Fruit fly (Drosophila melanogaster) whole organism, prepupa: ENCODE results near the gene Rbfox1.
A peak's percentile ranks its signal among the peaks of the same experiment; 100 is the strongest.

ENCODE experiments used
- Blimp-1 ChIP-seq: fragments of 200-800 bp; sonication (Bioruptor generic); optimal IDR thresholded peaks from 3 replicates; lab custom pipeline; 2017; ENCODE audit warnings: missing biosample characterization, missing genetic modification characterization, mild to moderate bottlenecking, moderate library complexity, missing genetic modification reagents
- CG11902 ChIP-seq: fragments of 200-800 bp; sonication (Bioruptor generic); optimal IDR thresholded peaks from 3 replicates; lab custom pipeline; 2016; ENCODE audit warnings: missing biosample characterization, missing genetic modification characterization
- CG15336 ChIP-seq: fragments of 200-800 bp; sonication (Bioruptor generic); IDR thresholded peaks from 2 replicates; pipeline ENCODE4 v1.3.6; 2022; ENCODE audit warnings: missing biosample characterization, missing genetic modification characterization
- CG1621 ChIP-seq: fragments of 200-800 bp; sonication (Bioruptor generic); optimal IDR thresholded peaks from 3 replicates; lab custom pipeline; 2018; ENCODE audit warnings: missing biosample characterization, mild to moderate bottlenecking, missing genetic modification characterization
- CG16779 ChIP-seq: fragments of 200-800 bp; sonication (Bioruptor generic); optimal IDR thresholded peaks from 3 replicates; lab custom pipeline; 2017; ENCODE audit warnings: missing biosample characterization, mild to moderate bottlenecking, missing genetic modification characterization
- CG31627 ChIP-seq: fragments of 200-800 bp; sonication (Bioruptor generic); optimal IDR thresholded peaks from 3 replicates; lab custom pipeline; 2016; ENCODE audit warnings: missing biosample characterization, missing genetic modification characterization
- CG32006 ChIP-seq: fragments of 200-800 bp; sonication (Bioruptor generic); optimal IDR thresholded peaks from 3 replicates; lab custom pipeline; 2017; ENCODE audit warnings: missing biosample characterization, mild to moderate bottlenecking, missing genetic modification characterization
- CG3919 ChIP-seq: fragments of 200-800 bp; sonication (Bioruptor generic); optimal IDR thresholded peaks from 3 replicates; lab custom pipeline; 2016; ENCODE audit warnings: missing biosample characterization, missing genetic modification characterization
- CG4318 ChIP-seq: fragments of 200-800 bp; sonication (Bioruptor generic); optimal IDR thresholded peaks from 3 replicates; lab custom pipeline; 2017; ENCODE audit warnings: missing biosample characterization, mild to moderate bottlenecking, missing genetic modification characterization
- CG6163 ChIP-seq: fragments of 200-800 bp; sonication (Bioruptor generic); IDR thresholded peaks from 3 replicates; pipeline ENCODE4 v1.3.6; 2022; ENCODE audit warnings: missing biosample characterization, missing genetic modification characterization
- CG6276 ChIP-seq: fragments of 200-800 bp; sonication (Bioruptor generic); optimal IDR thresholded peaks from 2 replicates; lab custom pipeline; 2017; ENCODE audit warnings: missing biosample characterization, mild to moderate bottlenecking, missing genetic modification characterization
- CG6808 ChIP-seq: fragments of 200-800 bp; sonication (Bioruptor generic); optimal IDR thresholded peaks from 3 replicates; lab custom pipeline; 2017; ENCODE audit warnings: missing biosample characterization, missing genetic modification characterization, mild to moderate bottlenecking, moderate library complexity, missing genetic modification reagents
- CG6854 ChIP-seq: fragments of 200-800 bp; sonication (Bioruptor generic); optimal IDR thresholded peaks from 2 replicates; lab custom pipeline; 2017; ENCODE audit warnings: missing biosample characterization, mild to moderate bottlenecking, missing genetic modification characterization
- CG8119 ChIP-seq: fragments of 200-800 bp; sonication (Bioruptor generic); IDR thresholded peaks from 3 replicates; pipeline ENCODE4 v1.3.6; 2022; ENCODE audit warnings: missing biosample characterization, missing genetic modification characterization
- CG8319 ChIP-seq: fragments of 200-800 bp; sonication (Bioruptor generic); optimal IDR thresholded peaks from 3 replicates; lab custom pipeline; 2016; ENCODE audit warnings: missing biosample characterization, missing genetic modification characterization
- CG9139 ChIP-seq: fragments of 200-800 bp; sonication (Bioruptor generic); optimal IDR thresholded peaks from 3 replicates; lab custom pipeline; 2017; ENCODE audit warnings: missing biosample characterization, mild to moderate bottlenecking, missing genetic modification characterization
- Eip78C ChIP-seq: fragments of 200-800 bp; sonication (Bioruptor generic); peaks from one replicate; lab custom pipeline; 2016; ENCODE audit warnings: missing biosample characterization, missing genetic modification characterization
- Eip93F ChIP-seq: fragments of 200-800 bp; sonication (Bioruptor generic); optimal IDR thresholded peaks from 2 replicates; lab custom pipeline; 2016; ENCODE audit warnings: missing biosample characterization, mild to moderate bottlenecking, missing genetic modification characterization
- Ets96B ChIP-seq: fragments of 200-800 bp; optimal IDR thresholded peaks from 2 replicates; lab custom pipeline; 2019; ENCODE audit warnings: missing biosample characterization, mild to moderate bottlenecking, missing genetic modification characterization, moderate library complexity
- Hr38 ChIP-seq: sonication (Bioruptor generic); optimal IDR thresholded peaks from 2 replicates; lab custom pipeline; 2016; ENCODE audit warnings: missing biosample characterization, missing genetic modification characterization
- Lpt ChIP-seq: fragments of 200-800 bp; sonication (Bioruptor generic); optimal IDR thresholded peaks from 3 replicates; lab custom pipeline; 2016; ENCODE audit warnings: missing biosample characterization, missing genetic modification characterization
- Met ChIP-seq: fragments of 200-800 bp; sonication (Bioruptor generic); optimal IDR thresholded peaks from 3 replicates; lab custom pipeline; 2016; ENCODE audit warnings: missing biosample characterization, missing genetic modification characterization
- Sox102F ChIP-seq: fragments of 200-800 bp; sonication (Bioruptor generic); optimal IDR thresholded peaks from 2 replicates; lab custom pipeline; 2016; ENCODE audit warnings: missing biosample characterization, mild to moderate bottlenecking, missing genetic modification characterization
- Sox14 ChIP-seq: fragments of 200-800 bp; sonication (Bioruptor generic); optimal IDR thresholded peaks from 3 replicates; lab custom pipeline; 2016; ENCODE audit warnings: missing biosample characterization, missing genetic modification characterization
- Sox15 ChIP-seq: fragments of 200-800 bp; sonication (Bioruptor generic); optimal IDR thresholded peaks from 3 replicates; lab custom pipeline; 2016; ENCODE audit warnings: missing biosample characterization, missing genetic modification characterization
- achi ChIP-seq: fragments of 200-800 bp; sonication (Bioruptor generic); optimal IDR thresholded peaks from 3 replicates; lab custom pipeline; 2016; ENCODE audit warnings: missing biosample characterization, missing genetic modification characterization
- acj6 ChIP-seq: fragments of 200-800 bp; sonication (Bioruptor generic); optimal IDR thresholded peaks from 3 replicates; lab custom pipeline; 2016; ENCODE audit warnings: missing biosample characterization, missing genetic modification characterization
- cyc ChIP-seq: fragments of 200-800 bp; sonication (Bioruptor generic); optimal IDR thresholded peaks from 3 replicates; lab custom pipeline; 2016; ENCODE audit warnings: missing biosample characterization, missing genetic modification characterization
- eg ChIP-seq: fragments of 200-800 bp; sonication (Bioruptor generic); IDR thresholded peaks from 3 replicates; pipeline ENCODE4 v1.3.6; 2022; ENCODE audit warnings: missing biosample characterization, missing genetic modification characterization
- net ChIP-seq: fragments of 200-800 bp; sonication (Bioruptor generic); optimal IDR thresholded peaks from 3 replicates; lab custom pipeline; 2016; ENCODE audit warnings: missing biosample characterization, missing genetic modification characterization
- pdm3 ChIP-seq: fragments of 200-800 bp; sonication (Bioruptor generic); optimal IDR thresholded peaks from 3 replicates; lab custom pipeline; 2016; ENCODE audit warnings: missing biosample characterization, missing genetic modification characterization
- salr ChIP-seq, 2 experiments: fragments of 200-800 bp; sonication (Bioruptor generic); optimal IDR thresholded peaks; 3 replicates each; lab custom pipeline; 2016 to 2018; ENCODE audit warnings: missing biosample characterization in 2 of 2, missing genetic modification characterization in 2 of 2, mild to moderate bottlenecking in 1 of 2
- ss ChIP-seq, 2 experiments: fragments of 200-800 bp; sonication (Bioruptor generic); optimal IDR thresholded peaks; 2 replicates in 1 of 2; 3 replicates in 1 of 2; lab custom pipeline; 2017 to 2018; ENCODE audit warnings: mild to moderate bottlenecking in 2 of 2, missing biosample characterization in 2 of 2, missing genetic modification characterization in 2 of 2, moderate library complexity in 1 of 2
- svp ChIP-seq: fragments of 200-800 bp; sonication (Bioruptor generic); peaks from one replicate; lab custom pipeline; 2016; ENCODE audit warnings: missing biosample characterization, missing genetic modification characterization
- topi ChIP-seq: fragments of 200-800 bp; sonication (Bioruptor generic); optimal IDR thresholded peaks from 3 replicates; lab custom pipeline; 2016; ENCODE audit warnings: missing biosample characterization, missing genetic modification characterization
- vri ChIP-seq: fragments of 200-800 bp; sonication (Bioruptor generic); optimal IDR thresholded peaks from 3 replicates; lab custom pipeline; 2016; ENCODE audit warnings: missing biosample characterization, mild to moderate bottlenecking, missing genetic modification characterization

Rbfox1 gene

DNA sequence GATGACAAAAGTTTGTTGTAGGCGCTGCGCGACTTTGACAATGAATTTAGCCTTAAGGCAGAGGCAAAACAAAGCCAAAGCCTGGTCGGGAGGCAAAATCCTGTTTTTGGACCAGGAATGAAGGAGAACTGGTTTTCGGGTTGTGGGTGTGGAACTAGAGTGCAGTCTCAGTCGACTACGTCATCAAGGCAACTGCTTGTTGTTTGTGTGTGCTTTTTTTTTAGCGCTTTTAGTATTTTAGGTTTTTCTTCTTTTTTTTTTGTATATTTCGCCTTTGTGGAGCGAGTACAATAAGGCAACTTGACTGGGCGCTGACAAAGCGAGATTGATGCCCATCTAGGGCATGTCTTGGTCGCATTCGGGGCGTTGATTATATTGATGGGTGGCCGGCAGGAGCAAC is 52.7 kb downstream of the Rbfox1 start (continued):
- TF ChIP-seq Sox15 (GFP tag; lab: Kevin White, UChicago) (no peak), Lpt (GFP tag; lab: Kevin White, UChicago) (no peak), CG3919 (GFP tag; lab: Kevin White, UChicago) (no peak), CG1621 (tag; lab: Kevin White, UChicago) (peak; percentile 19), pdm3 (GFP tag; lab: Kevin White, UChicago) (no peak), Blimp-1 (GFP tag; lab: Kevin White, UChicago) (no peak), acj6 (GFP tag; lab: Kevin White, UChicago) (no peak), CG6163 (GFP tag; lab: Robert Waterston, UW) (0 out of 3 replicates have a peak, but pooled peaks have one; percentile 49), CG11902 (no peak), CG31627 (GFP tag; lab: Kevin White, UChicago) (no peak), Eip78C (GFP tag; lab: Kevin White, UChicago) (peak; percentile 60), cyc (GFP tag; lab: Kevin White, UChicago) (no peak), svp (GFP tag; lab: Kevin White, UChicago) (no peak), eg (GFP tag; lab: Robert Waterston, UW) (no peak), CG4318 (GFP tag; lab: Kevin White, UChicago) (no peak), Hr38 (GFP tag; lab: Kevin White, UChicago) (no peak), Met (GFP tag; lab: Kevin White, UChicago) (no peak), topi (GFP tag; lab: Kevin White, UChicago) (no peak), ss (GFP tag; optimal IDR thresholded peaks at IDR 0.05; lab: Kevin White, UChicago) (peak; percentile 75), Sox102F (GFP tag; lab: Kevin White, UChicago) (no peak), Eip93F (no peak), vri (no peak), CG9139 (GFP tag; lab: Kevin White, UChicago) (peak; percentile 84), CG32006 (GFP tag; lab: Kevin White, UChicago) (no peak), CG8319 (no peak), Ets96B (peak; percentile 16)

dm6 chr3L:10535105-10535504 is 53.9 kb downstream of the Rbfox1 start:
- TF ChIP-seq svp (GFP tag; lab: Kevin White, UChicago), result peak; percentile 66
- no peak for TF ChIP-seq Ets96B
- peak; percentile 46 for TF ChIP-seq Blimp-1 (GFP tag; lab: Kevin White, UChicago)
- no peak for TF ChIP-seq Eip93F

- TF ChIP-seq CG16779 (tag; lab: Kevin White, UChicago), result no peak
- no peak for TF ChIP-seq Sox14 (GFP tag; lab: Kevin White, UChicago)
- TF ChIP-seq svp (GFP tag; lab: Kevin White, UChicago), result no peak
- TF ChIP-seq CG32006 (GFP tag; lab: Kevin White, UChicago), result peak; percentile 14
- no peak for TF ChIP-seq net (GFP tag; lab: Kevin White, UChicago)
- no peak for TF ChIP-seq CG6854 (GFP tag; lab: Kevin White, UChicago)
- TF ChIP-seq salr (GFP tag; optimal IDR thresholded peaks at IDR 0.05; lab: Kevin White, UChicago), result peak in 1 of 2 experiments; percentile 9
- TF ChIP-seq achi (GFP tag; lab: Kevin White, UChicago), result no peak
- TF ChIP-seq Eip78C (GFP tag; lab: Kevin White, UChicago), result peak; percentile 40
- TF ChIP-seq CG15336, result peak; percentile 63
- no peak for TF ChIP-seq CG6808
- 0 out of 3 replicates have a peak, but pooled peaks have one; percentile 39 for TF ChIP-seq eg (GFP tag; lab: Robert Waterston, UW)
- peak; percentile 49; the same call in 1 of the 3 replicates for TF ChIP-seq CG8119 (GFP tag; lab: Robert Waterston, UW)
- peak; percentile 8 for TF ChIP-seq CG6276 (GFP tag; lab: Kevin White, UChicago)
Measured at dm6 chr3L:10536297-10536696, 55.1 kb downstream of the Rbfox1 start.

DNA sequence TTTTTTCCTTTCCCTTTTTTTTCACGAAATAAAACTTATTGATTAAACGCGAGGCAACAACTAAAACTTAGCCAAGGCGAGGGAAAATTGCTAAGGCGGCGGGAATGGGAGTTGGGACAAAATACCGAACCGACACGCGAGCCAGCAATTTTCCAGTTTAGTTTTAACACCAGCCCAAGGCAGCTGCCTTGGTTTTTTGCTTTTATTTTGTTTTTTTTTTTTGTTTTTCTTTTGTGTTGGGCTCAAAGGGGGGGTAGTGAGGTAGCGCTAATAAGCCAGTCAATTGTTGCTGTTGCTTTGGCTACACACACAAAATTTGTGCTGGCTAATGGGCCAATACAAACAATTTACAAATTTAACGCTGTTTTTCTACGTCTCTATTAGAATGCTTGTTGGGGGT is 57.1 kb downstream of the Rbfox1 start:
- TF ChIP-seq ss (GFP tag; optimal IDR thresholded peaks at IDR 0.05; lab: Kevin White, UChicago), result peak in 1 of 2 experiments; percentile 6
- peak; percentile 64 for TF ChIP-seq CG8119 (GFP tag; lab: Robert Waterston, UW)
- TF ChIP-seq CG15336, result peak; percentile 31; the same call in 1 of the 2 replicates
- no peak for TF ChIP-seq Met (GFP tag; lab: Kevin White, UChicago)
- peak; percentile 74 for TF ChIP-seq eg (GFP tag; lab: Robert Waterston, UW)
